Fruit fly (Drosophila melanogaster) whole organism, embryonic: ENCODE results near the gene CG31637.
A peak's percentile ranks its signal among the peaks of the same experiment; 100 is the strongest.

ENCODE experiments used
- Asciz ChIP-seq: fragments of 200-800 bp; sonication (Bioruptor generic); optimal IDR thresholded peaks from 2 replicates; lab custom pipeline; 2017; ENCODE audit warnings: missing biosample characterization, mild to moderate bottlenecking, missing genetic modification characterization, missing genetic modification reagents
- C15 ChIP-seq: fragments of 200-800 bp; sonication (Bioruptor generic); IDR thresholded peaks from 3 replicates; pipeline ENCODE4 v1.3.6; 2022; ENCODE audit warnings: missing biosample characterization, missing genetic modification characterization
- CG10147 ChIP-seq: fragments of 200-800 bp; sonication (Bioruptor generic); optimal IDR thresholded peaks from 2 replicates; lab custom pipeline; 2019; ENCODE audit warnings: missing biosample characterization, mild to moderate bottlenecking, missing genetic modification characterization, moderate library complexity
- CG11247 ChIP-seq: fragments of 200-800 bp; sonication (Bioruptor generic); IDR thresholded peaks from 2 replicates; pipeline ENCODE4 v1.3.6; 2022; ENCODE audit warnings: missing biosample characterization, missing genetic modification characterization
- CG12391 ChIP-seq: fragments of 200-800 bp; sonication (Bioruptor generic); optimal IDR thresholded peaks from 3 replicates; lab custom pipeline; 2018; ENCODE audit warnings: missing biosample characterization, mild to moderate bottlenecking, missing genetic modification characterization, moderate library complexity
- CG13775 ChIP-seq: fragments of 200-800 bp; sonication (Bioruptor generic); optimal IDR thresholded peaks from 3 replicates; lab custom pipeline; 2017; ENCODE audit warnings: missing biosample characterization, mild to moderate bottlenecking, missing genetic modification characterization
- CG14667 ChIP-seq: fragments of 200-800 bp; sonication (Bioruptor generic); IDR thresholded peaks from 2 replicates; pipeline ENCODE4 v1.3.6; 2022; ENCODE audit warnings: missing biosample characterization, missing genetic modification characterization
- CG15514 ChIP-seq: fragments of 200-800 bp; sonication (Bioruptor generic); optimal IDR thresholded peaks from 3 replicates; lab custom pipeline; 2017; ENCODE audit warnings: missing biosample characterization, missing genetic modification characterization, mild to moderate bottlenecking, moderate library complexity, missing genetic modification reagents
- CG16779 ChIP-seq: fragments of 200-800 bp; sonication (Bioruptor generic); IDR thresholded peaks from 2 replicates; pipeline ENCODE4 v1.3.6; 2022; ENCODE audit warnings: missing biosample characterization, missing genetic modification characterization
- CG18599 ChIP-seq: fragments of 200-800 bp; sonication (Bioruptor generic); optimal IDR thresholded peaks from 3 replicates; lab custom pipeline; 2017; ENCODE audit warnings: missing biosample characterization, missing genetic modification characterization, mild to moderate bottlenecking, moderate library complexity, missing genetic modification reagents
- CG2120 ChIP-seq: fragments of 200-800 bp; sonication (Bioruptor generic); optimal IDR thresholded peaks from 3 replicates; lab custom pipeline; 2016; ENCODE audit warnings: missing biosample characterization, missing genetic modification characterization
- CG30403 ChIP-seq: fragments of 200-800 bp; sonication (Bioruptor generic); optimal IDR thresholded peaks from 3 replicates; lab custom pipeline; 2016; ENCODE audit warnings: missing biosample characterization, missing genetic modification characterization
- CG3407 ChIP-seq: fragments of 200-800 bp; sonication (Bioruptor generic); optimal IDR thresholded peaks from 2 replicates; lab custom pipeline; 2018; ENCODE audit warnings: missing biosample characterization, mild to moderate bottlenecking, missing genetic modification characterization
- CG34224 ChIP-seq: fragments of 200-800 bp; sonication (Bioruptor generic); IDR thresholded peaks from 3 replicates; pipeline ENCODE4 v1.3.6; 2022; ENCODE audit warnings: missing biosample characterization, missing genetic modification characterization; ENCODE audit not compliant: partially characterized antibody
- CG4617 ChIP-seq: fragments of 200-800 bp; sonication (Bioruptor generic); optimal IDR thresholded peaks from 3 replicates; lab custom pipeline; 2016; ENCODE audit warnings: missing biosample characterization, missing genetic modification characterization, borderline replicate concordance
- CG6654 ChIP-seq: fragments of 200-800 bp; sonication (Bioruptor generic); optimal IDR thresholded peaks from 2 replicates; lab custom pipeline; 2017; ENCODE audit warnings: missing biosample characterization, mild to moderate bottlenecking, missing genetic modification characterization
- CG7357 ChIP-seq: fragments of 200-800 bp; sonication (Bioruptor generic); IDR thresholded peaks from 3 replicates; pipeline ENCODE4 v1.3.6; 2022; ENCODE audit warnings: missing biosample characterization, missing genetic modification characterization
- CG7987 ChIP-seq: fragments of 200-800 bp; sonication (Bioruptor generic); optimal IDR thresholded peaks from 2 replicates; lab custom pipeline; 2018; ENCODE audit warnings: missing biosample characterization, mild to moderate bottlenecking, missing genetic modification characterization, moderate library complexity
- CG8388 ChIP-seq: fragments of 200-800 bp; sonication (Bioruptor generic); optimal IDR thresholded peaks from 2 replicates; lab custom pipeline; 2019; ENCODE audit warnings: missing biosample characterization, mild to moderate bottlenecking, missing genetic modification characterization, moderate library complexity
- CG9817 ChIP-seq: fragments of 200-800 bp; sonication (Bioruptor generic); optimal IDR thresholded peaks from 2 replicates; lab custom pipeline; 2018; ENCODE audit warnings: missing biosample characterization, mild to moderate bottlenecking, missing genetic modification characterization, moderate library complexity
- Camta ChIP-seq: fragments of 200-800 bp; sonication (Bioruptor generic); optimal IDR thresholded peaks from 2 replicates; lab custom pipeline; 2016; ENCODE audit warnings: missing biosample characterization, missing genetic modification characterization
- Elba2 ChIP-seq: fragments of 200-800 bp; sonication (Bioruptor generic); optimal IDR thresholded peaks from 3 replicates; lab custom pipeline; 2016; ENCODE audit warnings: missing biosample characterization, missing genetic modification characterization
- Gug ChIP-seq: fragments of 200-800 bp; sonication (Bioruptor generic); IDR thresholded peaks from 4 replicates; pipeline ENCODE4 v1.3.6; 2022; ENCODE audit warnings: missing biosample characterization, missing genetic modification characterization
- H2.0 ChIP-seq: fragments of 200-800 bp; sonication (Bioruptor generic); IDR thresholded peaks from 2 replicates; pipeline ENCODE4 v1.3.6; 2022; ENCODE audit warnings: missing biosample characterization, missing genetic modification characterization
- Hr39 ChIP-seq: fragments of >200 bp; optimal IDR thresholded peaks from 2 replicates; lab custom pipeline; 2017
- Hr78 ChIP-seq, 2 experiments: fragments of 200-800 bp in 1 of 2; fragments of >200 bp in 1 of 2; sonication (Bioruptor generic) in 1 of 2; optimal IDR thresholded peaks; 2 replicates each; lab custom pipeline; 2017 to 2019; ENCODE audit warnings: missing biosample characterization in 2 of 2, missing genetic modification characterization in 2 of 2, mild to moderate bottlenecking in 1 of 2, moderate library complexity in 1 of 2
- Mes4 ChIP-seq: fragments of 200-800 bp; sonication (Bioruptor generic); optimal IDR thresholded peaks from 2 replicates; lab custom pipeline; 2016; ENCODE audit warnings: missing biosample characterization, missing genetic modification characterization
- Mrtf ChIP-seq: fragments of 200-800 bp; sonication (Bioruptor generic); IDR thresholded peaks from 3 replicates; pipeline ENCODE4 v1.3.6; 2022; ENCODE audit warnings: missing biosample characterization, missing genetic modification characterization
- Oaz ChIP-seq: fragments of 200-800 bp; sonication (Bioruptor generic); IDR thresholded peaks from 2 replicates; pipeline ENCODE4 v1.3.6; 2022; ENCODE audit warnings: missing biosample characterization, missing genetic modification characterization
- Optix ChIP-seq: fragments of 200-800 bp; sonication (Bioruptor generic); IDR thresholded peaks from 3 replicates; pipeline ENCODE4 v1.3.6; 2022; ENCODE audit warnings: missing biosample characterization, missing genetic modification characterization
- Side ChIP-seq: fragments of 200-800 bp; sonication (Bioruptor generic); optimal IDR thresholded peaks from 2 replicates; lab custom pipeline; 2016; ENCODE audit warnings: missing biosample characterization, missing genetic modification characterization
- Six4 ChIP-seq: fragments of 200-800 bp; sonication (Bioruptor generic); optimal IDR thresholded peaks from 2 replicates; lab custom pipeline; 2016; ENCODE audit warnings: missing biosample characterization, missing genetic modification characterization
- Sry-δ ChIP-seq: fragments of 200-800 bp; sonication (Bioruptor generic); optimal IDR thresholded peaks from 2 replicates; lab custom pipeline; 2016; ENCODE audit warnings: missing biosample characterization, missing genetic modification characterization
- Taf1 ChIP-seq: fragments of 200-800 bp; sonication (Bioruptor generic); IDR thresholded peaks from 2 replicates; pipeline ENCODE4 v1.3.6; 2022; ENCODE audit warnings: missing biosample characterization, missing genetic modification characterization
- Vsx1 ChIP-seq: fragments of 200-800 bp; sonication (Bioruptor generic); optimal IDR thresholded peaks from 2 replicates; lab custom pipeline; 2017; ENCODE audit warnings: missing biosample characterization, mild to moderate bottlenecking, missing genetic modification characterization, missing genetic modification reagents
- abd-A ChIP-seq: fragments of 200-800 bp; sonication (Bioruptor generic); optimal IDR thresholded peaks from 3 replicates; lab custom pipeline; 2019; ENCODE audit warnings: missing biosample characterization, mild to moderate bottlenecking, missing genetic modification characterization, moderate library complexity
- bigmax ChIP-seq: fragments of 200-800 bp; sonication (Bioruptor generic); optimal IDR thresholded peaks from 2 replicates; lab custom pipeline; 2018; ENCODE audit warnings: missing biosample characterization, mild to moderate bottlenecking, missing genetic modification characterization
- chm ChIP-seq: fragments of 200-800 bp; sonication (Bioruptor generic); IDR thresholded peaks from 2 replicates; pipeline ENCODE4 v1.3.6; 2022; ENCODE audit warnings: missing biosample characterization, missing genetic modification characterization
- fd3F ChIP-seq: fragments of 200-800 bp; sonication (Bioruptor generic); optimal IDR thresholded peaks from 2 replicates; lab custom pipeline; 2018; ENCODE audit warnings: missing biosample characterization, mild to moderate bottlenecking, missing genetic modification characterization, moderate library complexity
- grau ChIP-seq: fragments of 200-800 bp; optimal IDR thresholded peaks from 3 replicates; lab custom pipeline; 2019; ENCODE audit warnings: missing biosample characterization, mild to moderate bottlenecking, missing genetic modification characterization, moderate library complexity
- hkb ChIP-seq, 2 experiments: fragments of 200-800 bp in 1 of 2; fragments of >200 bp in 1 of 2; sonication (Bioruptor generic) in 1 of 2; IDR thresholded peaks in 1 of 2; optimal IDR thresholded peaks in 1 of 2; 2 replicates each; pipeline versions ENCODE4 v1.3.6 to Lab custom; 2017 to 2022; ENCODE audit warnings: missing biosample characterization in 1 of 2, missing genetic modification characterization in 1 of 2
- jigr1 ChIP-seq: fragments of 200-800 bp; sonication (Bioruptor generic); IDR thresholded peaks from 3 replicates; pipeline ENCODE4 v1.3.6; 2022; ENCODE audit warnings: missing biosample characterization, missing genetic modification characterization
- mld ChIP-seq: fragments of 200-800 bp; sonication (Bioruptor generic); IDR thresholded peaks from 3 replicates; pipeline ENCODE4 v1.3.6; 2022; ENCODE audit warnings: missing biosample characterization, missing genetic modification characterization; ENCODE audit not compliant: partially characterized antibody
- onecut ChIP-seq: fragments of 200-800 bp; sonication (Bioruptor generic); IDR thresholded peaks from 2 replicates; pipeline ENCODE4 v1.3.6; 2022; ENCODE audit warnings: missing biosample characterization, missing genetic modification characterization
- org-1 ChIP-seq: fragments of 200-800 bp; sonication (Bioruptor generic); optimal IDR thresholded peaks from 2 replicates; lab custom pipeline; 2017; ENCODE audit warnings: missing biosample characterization, missing genetic modification characterization
- pb ChIP-seq: fragments of 200-800 bp; sonication (Bioruptor generic); optimal IDR thresholded peaks from 3 replicates; lab custom pipeline; 2016; ENCODE audit warnings: missing biosample characterization, missing genetic modification characterization
- sob ChIP-seq: fragments of 200-800 bp; sonication (Bioruptor generic); IDR thresholded peaks from 2 replicates; pipeline ENCODE4 v1.3.6; 2022; ENCODE audit warnings: missing biosample characterization, missing genetic modification characterization
- tna ChIP-seq: fragments of 200-800 bp; sonication (Bioruptor generic); IDR thresholded peaks from 2 replicates; pipeline ENCODE4 v1.3.6; 2022; ENCODE audit warnings: missing biosample characterization, missing genetic modification characterization; ENCODE audit not compliant: partially characterized antibody
- trem ChIP-seq: fragments of 200-800 bp; optimal IDR thresholded peaks from 3 replicates; lab custom pipeline; 2019; ENCODE audit warnings: missing biosample characterization, mild to moderate bottlenecking, missing genetic modification characterization, moderate library complexity
- usp ChIP-seq: fragments of >200 bp; optimal IDR thresholded peaks from 2 replicates; lab custom pipeline; 2017; ENCODE audit warnings: missing biosample characterization, missing genetic modification characterization

Gene CG31637

dm6 chr2L:6488676-6489140, 9.7 kb upstream of the CG31637 start, which contains the start of the genes KFase and epsilonCOP (continued):
- peak; percentile 77 for TF ChIP-seq CG30403 (GFP tag; lab: Kevin White, UChicago)
- no peak for TF ChIP-seq CG7357
- TF ChIP-seq pb = peak; percentile 61
- peak; percentile 42 for TF ChIP-seq CG4617 (GFP tag; lab: Kevin White, UChicago)
- TF ChIP-seq CG34224 (GFP tag; lab: Robert Waterston, UW) = peak; percentile 83
- TF ChIP-seq CG3407 = peak; percentile 9
- no peak for TF ChIP-seq C15 (GFP tag; lab: Robert Waterston, UW)
- TF ChIP-seq Asciz (GFP tag; lab: Kevin White, UChicago) = peak; percentile 10
- TF ChIP-seq Camta (GFP tag; lab: Kevin White, UChicago) = peak; percentile 57
- TF ChIP-seq jigr1 (GFP tag; lab: Robert Waterston, UW) = peak; percentile 59; the same call in 1 of the 3 replicates
- no peak for TF ChIP-seq onecut
- TF ChIP-seq CG12391 = peak; percentile 70
- no peak for TF ChIP-seq hkb (optimal IDR thresholded peaks at IDR 0.05; lab: Kevin White, UChicago)
- peak; percentile 70 for TF ChIP-seq hkb (GFP tag; IDR thresholded peaks at IDR 0.05; lab: Robert Waterston, UW)
- no peak for TF ChIP-seq CG6654 (GFP tag; lab: Kevin White, UChicago)
- TF ChIP-seq CG14667 = no peak
- TF ChIP-seq CG18599 (GFP tag; lab: Kevin White, UChicago) = peak; percentile 69
- TF ChIP-seq Hr78 (GFP tag; optimal IDR thresholded peaks at IDR 0.05; lab: Kevin White, UChicago) = no peak
- TF ChIP-seq CG9817 (tag; lab: Kevin White, UChicago) = peak; percentile 46
- TF ChIP-seq trem (tag; lab: Kevin White, UChicago) = peak; percentile 85
- no peak; the same call in 3 of the 4 replicates for TF ChIP-seq Gug (GFP tag; lab: Robert Waterston, UW)
- peak; percentile 52 for TF ChIP-seq Mes4 (GFP tag; lab: Kevin White, UChicago)
- TF ChIP-seq CG7987 (GFP tag; lab: Kevin White, UChicago) = peak; percentile 43
- peak; percentile 74 for TF ChIP-seq sob
- no peak for TF ChIP-seq Six4 (GFP tag; lab: Kevin White, UChicago)
- TF ChIP-seq Hr39 (lab: Kevin White, UChicago) = no peak
- TF ChIP-seq tna (GFP tag; lab: Robert Waterston, UW) = peak; percentile 57; the same call in 1 of the 2 replicates
- peak; percentile 75 for TF ChIP-seq Sry-δ
- no peak for TF ChIP-seq Oaz (GFP tag; lab: Robert Waterston, UW)
- TF ChIP-seq Elba2 = peak; percentile 4
- TF ChIP-seq Vsx1 (GFP tag; lab: Kevin White, UChicago) = peak; percentile 35
- TF ChIP-seq mld (GFP tag; lab: Robert Waterston, UW) = no peak
- TF ChIP-seq bigmax = no peak
- TF ChIP-seq Side (GFP tag; lab: Kevin White, UChicago) = peak; percentile 39
- no peak for TF ChIP-seq usp (GFP tag; lab: Kevin White, UChicago)
- TF ChIP-seq CG11247 (GFP tag; lab: Robert Waterston, UW) = 0 out of 2 replicates have a peak, but pooled peaks have one; percentile 23
- no peak for TF ChIP-seq abd-A (tag; lab: Kevin White, UChicago)
- no peak for TF ChIP-seq Taf1 (GFP tag; lab: Robert Waterston, UW)
- TF ChIP-seq Mrtf = no peak
- peak; percentile 79 for TF ChIP-seq CG2120 (GFP tag; lab: Kevin White, UChicago)
- peak; percentile 96 for TF ChIP-seq CG15514
- TF ChIP-seq fd3F = peak; percentile 13
- TF ChIP-seq org-1 (GFP tag; lab: Kevin White, UChicago) = no peak
- no peak for TF ChIP-seq chm (GFP tag; lab: Robert Waterston, UW)
- no peak for TF ChIP-seq Optix (GFP tag; lab: Robert Waterston, UW)
- TF ChIP-seq CG8388 (GFP tag; lab: Kevin White, UChicago) = peak; percentile 53
- TF ChIP-seq CG13775 (GFP tag; lab: Kevin White, UChicago) = peak; percentile 69
- peak; percentile 26; the same call in 1 of the 2 replicates for TF ChIP-seq H2.0 (GFP tag; lab: Robert Waterston, UW)
- peak; percentile 40 for TF ChIP-seq CG10147 (GFP tag; lab: Kevin White, UChicago)
- peak; percentile 58 for TF ChIP-seq grau (tag; lab: Kevin White, UChicago)
- no peak for TF ChIP-seq CG16779
